Fruit fly (Drosophila melanogaster) S2 (cell line): Measurements from ENCODE around the gene CG32091.
A peak's percentile ranks its signal among the peaks of the same experiment; 100 is the strongest.

Source experiments
- CG8478 ChIP-seq: fragments of >200 bp; optimal IDR thresholded peaks from 2 replicates; lab custom pipeline; 2018
- CTCF ChIP-seq, 2 experiments: fragments of >200 bp; optimal IDR thresholded peaks; 2 replicates each; lab custom pipeline; 2018

Gene CG32091

dm6 chr3L:11602040-11602439 is 29.2 kb upstream of the CG32091 start:
- no peak for TF ChIP-seq CTCF (optimal IDR thresholded peaks at IDR 0.05; lab: Kevin White, UChicago)
- no peak for TF ChIP-seq CG8478

DNA sequence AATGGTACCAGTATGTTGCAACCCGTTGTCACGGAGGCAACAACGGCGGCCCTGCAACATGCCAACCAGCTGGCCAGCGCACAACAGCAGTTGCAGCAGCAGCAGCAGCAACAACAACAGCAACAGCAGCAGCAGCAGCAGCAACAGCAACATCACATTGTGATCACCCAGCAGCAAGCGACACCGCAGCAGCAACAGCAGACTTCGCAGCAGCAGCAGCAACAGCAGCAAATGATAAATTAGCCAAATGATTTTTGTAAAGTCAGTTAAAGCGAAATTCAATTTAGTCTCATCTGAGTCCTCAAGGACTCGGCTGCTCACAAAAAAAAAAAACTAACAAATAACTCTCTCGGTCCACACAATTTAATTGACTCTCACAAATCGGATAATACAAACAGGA is 27.0 kb upstream of the CG32091 start:
- TF ChIP-seq CG8478 = no peak

DNA sequence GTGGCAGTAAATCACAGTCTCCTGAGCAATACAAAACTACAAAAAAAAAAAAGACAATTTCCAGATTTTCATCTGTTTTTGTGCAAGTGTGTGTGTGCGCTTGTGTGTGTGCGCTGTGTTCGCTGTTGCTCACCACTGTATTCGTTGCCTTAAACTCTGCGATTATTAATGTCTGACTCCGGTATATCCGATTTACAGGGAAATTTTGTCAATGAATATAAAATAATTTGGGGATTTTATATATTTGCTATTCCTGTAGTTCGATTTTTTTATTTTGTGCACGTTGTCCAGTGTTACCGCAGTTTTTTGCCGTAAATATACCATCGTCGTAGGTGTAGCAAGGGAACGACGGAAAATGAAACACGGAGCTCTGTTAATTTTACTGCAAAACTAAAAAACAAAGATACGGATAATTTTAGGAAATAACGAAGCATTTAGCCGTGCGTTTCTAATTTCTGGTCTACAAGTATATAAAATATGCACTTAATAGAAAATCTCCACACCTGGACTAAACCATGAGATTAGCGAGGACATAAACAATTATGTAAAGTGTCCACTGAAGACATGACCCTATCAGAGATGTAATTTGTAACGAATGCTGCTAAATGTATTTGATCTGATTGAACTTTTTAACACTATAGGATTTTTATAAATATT is 21.9 kb upstream of the CG32091 start, which contains the start of gene Duba:
TSS of gene Duba (minus strand) at position 313 of the 657 bp plus-strand sequence.
- TF ChIP-seq CG8478 = no peak
- TF ChIP-seq CTCF (optimal IDR thresholded peaks at IDR 0.05; lab: Kevin White, UChicago) = no peak

- TF ChIP-seq CG8478 (no peak), CTCF (optimal IDR thresholded peaks at IDR 0.05; lab: Kevin White, UChicago) (no peak)
Observed at dm6 chr3L:11609835-11610234, 21.4 kb upstream of the CG32091 start, which contains the start of gene CG42832. CG42832 (plus strand) TSS chr3L:11610135.

DNA sequence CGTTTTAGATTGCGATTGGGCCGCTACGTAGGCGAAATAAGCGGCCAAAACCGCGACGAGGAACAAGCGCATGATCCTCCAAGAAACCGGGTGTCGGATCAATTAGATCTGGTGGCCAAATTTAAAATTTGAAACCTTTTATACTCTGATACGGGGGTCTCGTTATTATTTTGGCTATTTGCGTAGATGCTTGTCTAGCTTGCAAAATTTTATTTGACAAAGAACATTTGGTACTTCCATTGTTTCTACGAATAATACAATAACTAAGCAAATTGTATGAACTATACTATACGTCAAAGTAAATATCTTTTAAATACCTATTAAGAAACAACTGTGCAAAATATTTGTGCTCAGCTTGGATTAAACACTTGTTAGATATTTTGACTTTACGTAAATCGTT is 11.2 kb upstream of the CG32091 start, which contains the start of gene Muc68Ca:
TSS of gene Muc68Ca (minus strand) at position 101 of the 400 bp plus-strand sequence.
- no peak for TF ChIP-seq CTCF (optimal IDR thresholded peaks at IDR 0.05; lab: Kevin White, UChicago)
- TF ChIP-seq CG8478 = no peak

dm6 chr3L:11622750-11623149 is 8.4 kb upstream of the CG32091 start:
- TF ChIP-seq CG8478 (no peak), CTCF (optimal IDR thresholded peaks at IDR 0.05; lab: Kevin White, UChicago) (no peak)

DNA sequence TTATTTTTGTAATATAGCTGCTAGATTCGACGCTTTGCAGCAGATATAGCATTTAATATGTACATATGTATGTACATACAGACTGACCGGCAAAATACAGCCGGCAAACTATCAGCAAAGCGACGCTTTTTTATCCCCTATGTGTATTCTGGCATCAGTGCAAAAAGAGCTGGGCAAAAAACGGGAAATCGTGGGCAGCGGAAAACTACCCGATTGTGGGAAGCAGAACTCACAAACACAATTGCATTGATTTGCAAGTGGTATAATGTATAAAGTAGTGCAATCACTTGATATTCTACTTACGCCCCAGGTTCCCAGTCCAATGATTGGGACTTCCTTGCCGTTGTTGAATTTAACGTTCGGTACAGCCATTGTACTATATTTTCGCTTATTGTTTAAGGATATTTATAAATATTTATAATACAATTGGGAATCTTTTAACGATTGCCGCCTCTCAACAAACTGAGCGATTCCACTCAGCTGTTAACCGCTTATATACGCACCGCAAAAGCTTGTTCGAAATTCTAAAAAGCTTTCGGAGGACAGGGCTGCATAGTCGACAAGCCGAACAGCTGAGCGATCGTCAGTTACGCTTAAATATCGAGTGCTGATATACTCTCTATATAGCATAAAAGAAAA is 7.8 kb upstream of the CG32091 start:
- TF ChIP-seq CG8478 = no peak
- TF ChIP-seq CTCF (optimal IDR thresholded peaks at IDR 0.05; lab: Kevin White, UChicago) = no peak

- TF ChIP-seq CG8478 (no peak), CTCF (optimal IDR thresholded peaks at IDR 0.05; lab: Kevin White, UChicago) (no peak)
Observed at dm6 chr3L:11624281-11624680, 6.9 kb upstream of the CG32091 start, which contains the start of gene Akr1B. Akr1B (minus strand) TSS chr3L:11624381.

dm6 chr3L:11625634-11626175 is 5.5 kb upstream of the CG32091 start, which contains the start of gene CG6083:
CG6083 (minus strand) TSS chr3L:11626125.
- no peak for TF ChIP-seq CG8478
- no peak for TF ChIP-seq CTCF (optimal IDR thresholded peaks at IDR 0.05; lab: Kevin White, UChicago)

dm6 chr3L:11626229-11626826 is 4.9 kb upstream of the CG32091 start, which contains the start of gene PCID2:
PCID2 (plus strand) TSS chr3L:11626441.
- TF ChIP-seq CTCF (optimal IDR thresholded peaks at IDR 0.05; lab: Kevin White, UChicago) = no peak
- TF ChIP-seq CG8478 = no peak

DNA sequence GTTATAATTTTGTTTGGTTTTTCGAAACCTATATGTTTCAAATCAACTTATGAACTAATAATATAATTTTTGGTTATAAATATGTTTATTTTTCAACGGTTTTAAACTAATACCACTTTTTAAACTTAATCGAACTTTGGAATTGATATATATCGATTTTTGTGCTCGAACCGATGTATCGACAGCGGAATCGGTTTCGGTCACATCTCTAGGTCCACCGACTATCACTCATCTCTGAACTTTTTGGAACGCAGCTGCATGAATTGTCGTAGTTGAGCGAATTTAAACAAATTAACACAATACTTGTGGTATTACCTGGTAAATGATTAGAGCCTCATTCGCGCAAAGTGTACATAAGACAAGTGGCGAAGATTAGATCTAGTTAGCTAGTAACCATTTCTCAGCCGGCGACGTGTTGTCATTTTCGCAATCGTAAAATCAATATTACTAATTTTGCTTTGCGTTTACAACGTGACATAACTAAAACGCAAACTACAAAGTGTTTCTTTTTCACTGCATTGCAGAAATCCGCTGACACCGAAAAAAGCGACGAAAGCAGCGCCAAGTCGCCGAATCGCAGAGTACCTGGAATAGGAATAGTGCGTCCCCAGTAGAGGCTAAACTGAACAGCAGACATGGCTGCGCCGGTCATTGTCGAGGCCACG is 3.2 kb upstream of the CG32091 start, which contains the start of gene Apt1:
TSS of gene Apt1 (plus strand) at position 219 of the 665 bp plus-strand sequence.
- TF ChIP-seq CTCF (optimal IDR thresholded peaks at IDR 0.05; lab: Kevin White, UChicago) = peak in 1 of 2 experiments; percentile 16
- TF ChIP-seq CG8478 = no peak

DNA sequence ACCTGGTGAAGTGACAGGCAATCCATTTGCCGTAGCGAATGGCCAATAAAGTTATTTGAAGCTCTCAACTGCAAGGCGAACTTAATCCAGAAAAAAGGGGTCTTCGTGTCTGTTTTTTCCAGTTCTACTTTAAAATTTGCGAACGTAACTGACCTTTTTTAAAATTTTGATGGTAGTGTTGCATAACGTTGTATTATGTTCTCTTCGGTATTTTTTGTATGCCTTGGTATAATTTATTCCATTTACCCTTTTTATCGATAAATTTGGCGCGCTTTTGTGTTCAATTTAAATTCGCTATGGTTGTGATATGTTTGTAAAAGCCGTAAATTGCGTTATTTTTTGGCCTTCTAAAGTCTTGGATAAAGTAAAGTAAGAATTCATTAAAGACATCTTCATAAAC is 508 bp upstream of the CG32091 start:
- TF ChIP-seq CG8478 = no peak
- no peak for TF ChIP-seq CTCF (optimal IDR thresholded peaks at IDR 0.05; lab: Kevin White, UChicago)

dm6 chr3L:11634551-11634950 is 3.4 kb downstream of the CG32091 start:
- no peak for TF ChIP-seq CTCF (optimal IDR thresholded peaks at IDR 0.05; lab: Kevin White, UChicago)

DNA sequence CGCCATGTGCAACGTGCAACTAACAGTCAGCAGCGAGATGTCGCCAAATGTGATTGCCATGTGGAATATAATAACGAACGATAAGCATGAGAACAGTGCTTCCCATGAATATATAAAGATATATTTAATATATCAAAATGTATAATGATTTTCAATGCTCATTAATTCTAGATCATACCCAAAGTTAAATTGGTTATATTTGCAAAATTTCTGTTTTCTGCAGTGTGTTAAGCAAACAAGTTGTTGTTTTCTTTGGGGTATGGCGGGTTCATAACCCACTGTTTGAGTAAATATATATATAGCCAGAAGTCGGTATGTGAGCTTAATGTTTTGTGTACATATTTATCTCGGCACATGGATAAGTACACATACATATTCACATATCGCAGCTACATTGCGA is 5.6 kb downstream of the CG32091 start:
- TF ChIP-seq CG8478 (no peak), CTCF (optimal IDR thresholded peaks at IDR 0.05; lab: Kevin White, UChicago) (no peak)

dm6 chr3L:11645933-11646332 is 14.7 kb downstream of the CG32091 start, which contains the start of gene CG6071:
CG6071 (minus strand) TSS chr3L:11646033.
- TF ChIP-seq CG8478 (no peak), CTCF (optimal IDR thresholded peaks at IDR 0.05; lab: Kevin White, UChicago) (no peak)
